Fruit fly (Drosophila melanogaster): ENCODE results near the gene Galphaf.

Galphaf gene

dm6 chr3L:16710258-16711020, 42.7 kb upstream of the Galphaf start (continued):
- TF ChIP-seq CG17361 (GFP tag; IDR thresholded peaks at IDR 0.05) (peak; percentile 46), en (GFP tag; optimal IDR thresholded peaks at IDR 0.05) (no peak), inv (GFP tag; IDR thresholded peaks at IDR 0.05; ENCODE audit: partially characterized antibody) (no peak), phol (tag; optimal IDR thresholded peaks at IDR 0.05) (peak; percentile 50), fru (optimal IDR thresholded peaks at IDR 0.05) (no peak), Fer2 (tag; optimal IDR thresholded peaks at IDR 0.05) (no peak), H15 (GFP tag; IDR thresholded peaks at IDR 0.05) (no peak), pan (optimal IDR thresholded peaks at IDR 0.05) (no peak), pan (GFP tag; optimal IDR thresholded peaks at IDR 0.05 in 1 of 2, IDR thresholded peaks at IDR 0.05 in 1 of 2) (peak in 1 of 2 experiments; percentile 28), CG14710 (tag; optimal IDR thresholded peaks at IDR 0.05) (peak; percentile 19), fd102C (GFP tag; optimal IDR thresholded peaks at IDR 0.05) (no peak), CG5953 (GFP tag; IDR thresholded peaks at IDR 0.05) (no peak), Oli (tag; optimal IDR thresholded peaks at IDR 0.05) (peak; percentile 41), nom (GFP tag; optimal IDR thresholded peaks at IDR 0.05) (no peak), CG10209 (GFP tag; optimal IDR thresholded peaks at IDR 0.05) (peak; percentile 32), Dp (GFP tag; optimal IDR thresholded peaks at IDR 0.05) (no peak), PHDP (tag; optimal IDR thresholded peaks at IDR 0.05) (peak; percentile 29), CG18476 (GFP tag; optimal IDR thresholded peaks at IDR 0.05) (no peak), CG11723 (GFP tag; optimal IDR thresholded peaks at IDR 0.05) (no peak), da (GFP tag; optimal IDR thresholded peaks at IDR 0.05) (no peak), ac (GFP tag; optimal IDR thresholded peaks at IDR 0.05) (no peak), dmrt99B (tag; optimal IDR thresholded peaks at IDR 0.05) (peak; percentile 53), CG10979 (tag; optimal IDR thresholded peaks at IDR 0.05) (peak; percentile 17), esg (GFP tag; conservative IDR thresholded peaks at IDR 0.05) (peak; percentile 22; the same call in 1 of the 2 replicates), ranshi (GFP tag; IDR thresholded peaks at IDR 0.05) (peak; percentile 36; the same call in 1 of the 2 replicates), CG16815 (GFP tag; optimal IDR thresholded peaks at IDR 0.05) (peak; percentile 3), ATbp (GFP tag; optimal IDR thresholded peaks at IDR 0.05) (peak; percentile 15), TFAM (GFP tag; optimal IDR thresholded peaks at IDR 0.05) (no peak), Optix (GFP tag; IDR thresholded peaks at IDR 0.05) (peak; percentile 21; the same call in 1 of the 3 replicates), caup (GFP tag; optimal IDR thresholded peaks at IDR 0.05; ENCODE audit: severe bottlenecking) (peak; percentile 41), Hmx (GFP tag; optimal IDR thresholded peaks at IDR 0.05) (no peak), kah (GFP tag; optimal IDR thresholded peaks at IDR 0.05) (no peak), CG10267 (tag; optimal IDR thresholded peaks at IDR 0.05) (peak; percentile 67), CG13287 (GFP tag; IDR thresholded peaks at IDR 0.05; ENCODE audit: partially characterized antibody) (no peak), CG7987 (GFP tag; optimal IDR thresholded peaks at IDR 0.05) (no peak), vvl (GFP tag; IDR thresholded peaks at IDR 0.05) (peak; percentile 35; the same call in 1 of the 2 replicates), CG13775 (GFP tag; optimal IDR thresholded peaks at IDR 0.05) (peak; percentile 28), CG11093 (GFP tag; IDR thresholded peaks at IDR 0.05) (no peak), CoRest (tag; optimal IDR thresholded peaks at IDR 0.05) (peak; percentile 32), CG10654 (GFP tag; optimal IDR thresholded peaks at IDR 0.05) (peak; percentile 41), CG12942 (GFP tag; optimal IDR thresholded peaks at IDR 0.05) (no peak), nmo (GFP tag; optimal IDR thresholded peaks at IDR 0.05) (peak; percentile 71), CG7839 (tag; optimal IDR thresholded peaks at IDR 0.05) (peak; percentile 66), CG33557 (GFP tag; optimal IDR thresholded peaks at IDR 0.05) (no peak), Med (GFP tag) (peak; percentile 68), Abd-B (GFP tag; optimal IDR thresholded peaks at IDR 0.05) (peak; percentile 59), sob (GFP tag; IDR thresholded peaks at IDR 0.05) (0 out of 2 replicates have a peak, but pooled peaks have one; percentile 13), Oaz (GFP tag; IDR thresholded peaks at IDR 0.05) (no peak), CG8944 (GFP tag; optimal IDR thresholded peaks at IDR 0.05) (no peak)

All from whole organism, embryonic.